Worm (Caenorhabditis elegans): ENCODE data around the gene wdr-5.2.

Gene wdr-5.2

DNA sequence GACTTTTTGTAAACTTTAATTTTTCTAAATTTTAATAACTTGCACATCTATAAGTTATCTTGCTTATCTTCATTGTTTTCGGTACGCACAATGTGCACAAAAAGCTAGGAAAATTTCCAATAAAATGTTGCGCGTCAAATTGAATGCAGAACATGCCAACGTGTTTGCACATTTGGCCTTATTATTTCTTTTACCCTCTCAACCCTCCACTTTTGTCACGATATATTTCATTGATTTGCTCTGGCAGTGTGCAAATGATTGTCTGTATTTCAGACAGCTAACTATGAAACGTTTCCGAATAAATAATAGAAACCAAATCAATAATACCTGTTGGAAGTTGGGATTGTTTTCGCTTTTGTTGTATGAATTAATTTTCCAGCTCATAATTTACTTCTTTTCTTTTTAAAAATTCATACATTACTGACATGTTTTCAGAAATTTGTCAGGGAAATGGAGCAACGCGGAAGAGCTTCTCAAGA is at the start of gene wdr-5.2:
Gene wdr-5.2, plus strand, starts transcription at position 429 of the 479 bp plus-strand sequence.
- TF ChIP-seq efl-1 (GFP tag; optimal IDR thresholded peaks at IDR 0.05) (no peak), lin-40 (tag; optimal IDR thresholded peaks at IDR 0.05) (no peak), madf-6 (GFP tag; IDR thresholded peaks at IDR 0.05) (no peak), mel-28 (tag; optimal IDR thresholded peaks at IDR 0.05; ENCODE audit: borderline replicate concordance) (no peak), nhr-179 (tag; optimal IDR thresholded peaks at IDR 0.05) (no peak), Y95B8A.8 (GFP tag; IDR thresholded peaks at IDR 0.05) (no peak), attf-5 (GFP tag; optimal IDR thresholded peaks at IDR 0.05) (peak; percentile 37), Y67H2A.10 (GFP tag; conservative IDR thresholded peaks at IDR 0.05) (no peak)

DNA sequence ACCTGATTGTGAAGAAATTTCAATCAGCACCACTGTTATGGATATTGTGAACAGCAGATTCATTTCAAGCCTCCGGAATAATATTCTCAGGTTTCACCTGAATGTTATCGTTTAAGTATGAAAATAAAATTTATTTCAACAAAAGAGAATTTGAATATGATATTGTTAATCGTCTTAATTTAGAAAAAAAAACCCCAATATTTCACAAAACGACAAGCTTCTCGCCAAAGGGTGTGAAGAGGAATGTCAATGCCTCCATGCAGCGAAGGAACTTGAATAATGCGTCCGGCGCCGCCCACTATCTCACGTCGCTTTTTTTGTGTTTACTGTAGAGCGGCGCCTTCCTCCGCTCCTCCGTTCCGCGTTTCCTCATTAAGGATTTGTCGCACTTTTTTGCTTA is 46.8 kb upstream of the wdr-5.2 start, which contains the start of gene C11H1.5:
Gene C11H1.5, minus strand, starts transcription at position 101 of the 400 bp plus-strand sequence.
- TF ChIP-seq egl-44 (GFP tag; IDR thresholded peaks at IDR 0.05) (no peak), mcd-1 (GFP tag; IDR thresholded peaks at IDR 0.05) (no peak), nhr-120 (GFP tag; IDR thresholded peaks at IDR 0.05) (no peak), lin-26 (GFP tag; IDR thresholded peaks at IDR 0.05) (no peak), Y56A3A.18 (GFP tag; IDR thresholded peaks at IDR 0.05) (no peak), attf-6 (GFP tag; IDR thresholded peaks at IDR 0.05) (no peak), snpc-4 (GFP tag; optimal IDR thresholded peaks at IDR 0.05) (no peak), snpc-4 (tag; optimal IDR thresholded peaks at IDR 0.05) (no peak), Y95B8A.8 (GFP tag; IDR thresholded peaks at IDR 0.05) (no peak), hrde-1 (tag; optimal IDR thresholded peaks at IDR 0.05; ENCODE audit: borderline replicate concordance) (no peak)

DNA sequence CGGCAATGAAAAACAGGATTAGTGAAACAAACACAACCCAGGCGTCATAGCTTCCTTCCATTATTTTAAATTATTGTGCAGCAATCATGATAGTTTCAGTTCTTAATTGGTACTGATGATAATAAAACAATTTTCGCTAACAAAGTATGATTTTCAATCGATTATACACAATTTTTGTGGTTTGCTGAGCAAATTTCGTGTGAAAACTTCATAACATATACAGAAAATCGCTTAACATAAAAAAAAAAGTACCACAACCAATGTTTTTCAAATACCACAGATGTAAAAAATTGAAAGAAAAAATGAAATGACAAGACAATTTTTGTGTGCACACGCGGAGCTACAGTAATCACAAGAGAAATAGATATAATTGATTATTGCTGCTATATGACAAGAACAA is 42.3 kb upstream of the wdr-5.2 start, which contains the start of gene gphr-2:
Gene gphr-2, minus strand, starts transcription at position 101 of the 400 bp plus-strand sequence.
- TF ChIP-seq Y53G8AR.9 (GFP tag; conservative IDR thresholded peaks at IDR 0.05) (no peak), rpc-1 (optimal IDR thresholded peaks at IDR 0.05) (no peak), rpc-1 (tag; optimal IDR thresholded peaks at IDR 0.05) (no peak), snpc-3.4 (tag; optimal IDR thresholded peaks at IDR 0.05) (no peak), sptf-2 (GFP tag; optimal IDR thresholded peaks at IDR 0.05) (no peak), aptf-2 (GFP tag; conservative IDR thresholded peaks at IDR 0.05) (no peak), him-1 (tag; optimal IDR thresholded peaks at IDR 0.05) (no peak), ceh-79 (tag; optimal IDR thresholded peaks at IDR 0.05) (no peak), bed-2 (GFP tag; IDR thresholded peaks at IDR 0.05) (no peak)

DNA sequence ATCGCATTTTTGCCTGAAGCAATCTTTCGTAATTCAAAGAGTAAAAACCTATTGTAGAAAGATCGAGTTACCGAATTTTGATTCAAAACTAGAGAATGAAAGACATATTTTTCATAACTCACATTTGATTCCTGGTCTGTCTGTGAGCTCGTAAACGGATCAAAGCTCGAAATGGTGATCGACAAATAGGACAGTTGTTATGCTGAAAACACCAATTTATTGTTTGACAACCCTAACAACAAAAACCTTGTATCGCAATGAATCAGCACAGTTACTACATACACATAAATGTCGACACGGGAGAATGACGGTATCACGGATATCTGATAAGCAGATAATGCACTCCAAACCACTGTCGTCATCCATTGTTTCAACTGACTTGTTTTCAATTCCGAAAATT is 40.3 kb upstream of the wdr-5.2 start:
- TF ChIP-seq snpc-3.4 (tag; optimal IDR thresholded peaks at IDR 0.05) (no peak), lsy-27 (tag; optimal IDR thresholded peaks at IDR 0.05; ENCODE audit: borderline replicate concordance, insufficient read depth) (no peak), ceh-27 (GFP tag; optimal IDR thresholded peaks at IDR 0.05) (no peak), lsl-1 (GFP tag; optimal IDR thresholded peaks at IDR 0.05) (no peak), T26A5.8 (tag; optimal IDR thresholded peaks at IDR 0.05) (no peak), zfh-2 (GFP tag; conservative IDR thresholded peaks at IDR 0.05) (no peak), unc-62 (GFP tag; optimal IDR thresholded peaks at IDR 0.05) (no peak), B0019.2 (GFP tag; conservative IDR thresholded peaks at IDR 0.05) (no peak), madf-3 (GFP tag; IDR thresholded peaks at IDR 0.05) (no peak), attf-3 (GFP tag; conservative IDR thresholded peaks at IDR 0.05) (no peak), F52B5.7 (tag; optimal IDR thresholded peaks at IDR 0.05) (no peak), D2030.7 (GFP tag; IDR thresholded peaks at IDR 0.05) (no peak), F33H1.4 (GFP tag; IDR thresholded peaks at IDR 0.05) (no peak), ztf-28 (GFP tag; IDR thresholded peaks at IDR 0.05) (no peak), lin-35 (GFP tag; optimal IDR thresholded peaks at IDR 0.05) (no peak), lir-1 (GFP tag; conservative IDR thresholded peaks at IDR 0.05) (no peak), lin-40 (tag; optimal IDR thresholded peaks at IDR 0.05) (no peak)
